Fruit fly (Drosophila melanogaster): ENCODE results near the gene cm.

Gene cm

dm6 chrX:6983500-6984320 is 27.2 kb downstream of the cm start (continued):
- TF ChIP-seq CG15336 (GFP tag; IDR thresholded peaks at IDR 0.05) (peak; percentile 58; the same call in 1 of the 2 replicates), fd85E (GFP tag; optimal IDR thresholded peaks at IDR 0.05) (no peak), net (GFP tag; optimal IDR thresholded peaks at IDR 0.05) (peak; percentile 42), CG11762 (GFP tag; optimal IDR thresholded peaks at IDR 0.05; ENCODE audit: insufficient read depth) (no peak), CG1621 (tag; optimal IDR thresholded peaks at IDR 0.05) (no peak), CG3919 (GFP tag; optimal IDR thresholded peaks at IDR 0.05) (peak; percentile 62), CG16779 (tag; optimal IDR thresholded peaks at IDR 0.05) (peak; percentile 45), CG6808 (GFP tag; optimal IDR thresholded peaks at IDR 0.05) (peak; percentile 63), CG6163 (GFP tag; IDR thresholded peaks at IDR 0.05) (peak; percentile 79), lz (GFP tag; optimal IDR thresholded peaks at IDR 0.05) (peak; percentile 28), Sox14 (GFP tag; optimal IDR thresholded peaks at IDR 0.05) (no peak), CG6276 (GFP tag; optimal IDR thresholded peaks at IDR 0.05) (no peak), acj6 (GFP tag; optimal IDR thresholded peaks at IDR 0.05) (peak; percentile 61), OdsH (GFP tag; optimal IDR thresholded peaks at IDR 0.05) (peak; percentile 51), Sox102F (GFP tag; optimal IDR thresholded peaks at IDR 0.05) (peak; percentile 39), CG11902 (GFP tag; optimal IDR thresholded peaks at IDR 0.05) (no peak), Ets21C (GFP tag; optimal IDR thresholded peaks at IDR 0.05) (no peak), svp (GFP tag) (peak; percentile 80), Smox (GFP tag; optimal IDR thresholded peaks at IDR 0.05) (peak; percentile 31), CG4318 (GFP tag; optimal IDR thresholded peaks at IDR 0.05) (no peak), Eip75B (GFP tag; optimal IDR thresholded peaks at IDR 0.05) (peak; percentile 29), CG6854 (GFP tag; optimal IDR thresholded peaks at IDR 0.05) (peak; percentile 30), CG32006 (GFP tag; optimal IDR thresholded peaks at IDR 0.05) (peak; percentile 30), CG6792 (GFP tag; optimal IDR thresholded peaks at IDR 0.05) (peak; percentile 52), Blimp-1 (GFP tag; optimal IDR thresholded peaks at IDR 0.05) (peak; percentile 16), vri (GFP tag; optimal IDR thresholded peaks at IDR 0.05) (no peak), CG11294 (GFP tag; IDR thresholded peaks at IDR 0.05) (no peak), cyc (GFP tag; optimal IDR thresholded peaks at IDR 0.05) (peak; percentile 5), CG8319 (GFP tag; optimal IDR thresholded peaks at IDR 0.05) (no peak), Eip78C (GFP tag) (peak; percentile 87), Eip93F (GFP tag; optimal IDR thresholded peaks at IDR 0.05) (no peak), Ets96B (tag; optimal IDR thresholded peaks at IDR 0.05) (peak; percentile 62), fd59A (GFP tag; optimal IDR thresholded peaks at IDR 0.05) (peak; percentile 41), Hr4 (GFP tag; optimal IDR thresholded peaks at IDR 0.05) (no peak), achi (GFP tag; optimal IDR thresholded peaks at IDR 0.05) (peak; percentile 50), ss (GFP tag; optimal IDR thresholded peaks at IDR 0.05) (peak; percentile 87 to 88), pdm3 (GFP tag; optimal IDR thresholded peaks at IDR 0.05) (peak; percentile 14), CG8632 (GFP tag; optimal IDR thresholded peaks at IDR 0.05) (peak; percentile 55), CG3032 (tag; optimal IDR thresholded peaks at IDR 0.05) (peak; percentile 68)

DNA sequence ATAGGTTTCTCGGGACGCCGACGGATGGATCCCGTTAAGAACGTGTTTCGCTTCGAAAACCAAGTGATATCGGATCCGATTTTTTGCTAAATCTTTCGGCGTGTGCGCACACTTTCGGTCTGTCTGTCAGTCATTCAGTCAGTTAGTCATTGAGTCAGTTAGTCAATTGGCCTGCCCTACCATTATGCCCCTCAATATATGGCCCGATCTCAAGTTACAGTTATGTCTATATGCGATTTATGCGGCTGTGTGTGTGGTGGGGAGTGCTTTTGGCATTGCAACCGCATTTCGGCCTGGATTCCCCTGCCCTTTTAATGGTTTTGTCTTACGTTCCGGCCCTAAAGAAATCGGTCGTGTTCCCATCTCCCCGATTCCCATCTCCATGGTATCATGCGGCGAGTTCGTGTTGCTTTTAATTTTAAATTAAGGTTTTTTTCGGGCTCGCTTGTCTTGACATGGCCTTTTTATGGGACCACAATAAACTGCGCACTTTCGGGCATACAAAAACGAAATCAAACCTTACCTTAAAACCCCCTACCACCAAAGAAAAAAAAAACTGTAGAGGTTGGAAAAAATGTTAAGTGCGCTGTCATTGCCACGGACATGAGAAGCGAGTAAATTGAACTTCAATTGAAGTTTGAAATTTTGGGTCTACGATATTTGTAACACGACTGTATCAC is 28.1 kb downstream of the cm start:
- TF ChIP-seq svp (GFP tag): peak; percentile 65
- no peak for TF ChIP-seq pdm3 (GFP tag; optimal IDR thresholded peaks at IDR 0.05)
